Fruit fly (Drosophila melanogaster) whole organism: Measurements from ENCODE around the gene CG11498.

ENCODE experiments used
- CG8478 ChIP-seq: fragments of >200 bp; optimal IDR thresholded peaks from 2 replicates; lab custom pipeline; 2018; ENCODE audit warnings: inconsistent platforms
- Dll ChIP-seq: fragments of >200 bp; optimal IDR thresholded peaks from 2 replicates; lab custom pipeline; 2017
- EcR ChIP-seq, 2 experiments: fragments of >200 bp; optimal IDR thresholded peaks; 2 replicates each; lab custom pipeline; 2017; ENCODE audit warnings: missing biosample characterization in 2 of 2, missing genetic modification characterization in 2 of 2, missing genetic modification reagents in 2 of 2
- pan ChIP-seq: fragments of >200 bp; optimal IDR thresholded peaks from 2 replicates; lab custom pipeline; 2017
- psq ChIP-seq: fragments of >200 bp; optimal IDR thresholded peaks from 2 replicates; lab custom pipeline; 2017
- usp ChIP-seq: fragments of >200 bp; optimal IDR thresholded peaks from 2 replicates; lab custom pipeline; 2017; ENCODE audit warnings: missing biosample characterization, missing genetic modification characterization, mixed read lengths

CG11498 gene

DNA sequence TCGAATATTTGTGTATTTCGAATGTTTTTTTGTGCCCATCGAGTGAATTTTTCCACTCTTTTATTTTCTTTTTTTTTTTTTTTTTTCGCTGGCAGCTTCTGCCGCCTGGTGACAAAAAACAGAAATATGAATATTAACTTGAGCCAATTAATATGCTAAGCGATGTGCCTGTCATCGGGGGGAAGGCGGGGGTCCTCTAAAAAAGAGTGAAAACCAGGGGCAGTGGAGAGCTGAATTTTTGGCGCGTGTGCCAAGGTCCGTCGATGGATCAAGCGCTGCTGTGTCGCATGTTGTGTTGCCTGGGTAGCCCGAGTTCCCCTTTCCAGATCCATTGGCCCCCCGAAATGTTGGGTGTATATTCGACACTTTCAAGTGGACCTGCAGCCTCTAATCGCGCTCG lies 54.5 kb downstream of the CG11498 start:
- TF ChIP-seq Dll (no peak), EcR (GFP tag; optimal IDR thresholded peaks at IDR 0.05; lab: Kevin White, UChicago) (no peak), pan (no peak), CG8478 (lab: Kevin White, UChicago) (no peak)

- TF ChIP-seq usp (GFP tag; lab: Kevin White, UChicago), result no peak
- no peak for TF ChIP-seq pan
- TF ChIP-seq Dll, result no peak
- TF ChIP-seq EcR (GFP tag; optimal IDR thresholded peaks at IDR 0.05; lab: Kevin White, UChicago), result no peak
- no peak for TF ChIP-seq CG8478 (lab: Kevin White, UChicago)
- no peak for TF ChIP-seq psq (lab: Kevin White, UChicago)
Measured at dm6 chr3R:30104912-30105510, 55.3 kb downstream of the CG11498 start.
